Fruit fly (Drosophila melanogaster): ENCODE measurements around the gene sick.
A peak's percentile ranks its signal among the peaks of the same experiment; 100 is the strongest.

Gene sick

DNA sequence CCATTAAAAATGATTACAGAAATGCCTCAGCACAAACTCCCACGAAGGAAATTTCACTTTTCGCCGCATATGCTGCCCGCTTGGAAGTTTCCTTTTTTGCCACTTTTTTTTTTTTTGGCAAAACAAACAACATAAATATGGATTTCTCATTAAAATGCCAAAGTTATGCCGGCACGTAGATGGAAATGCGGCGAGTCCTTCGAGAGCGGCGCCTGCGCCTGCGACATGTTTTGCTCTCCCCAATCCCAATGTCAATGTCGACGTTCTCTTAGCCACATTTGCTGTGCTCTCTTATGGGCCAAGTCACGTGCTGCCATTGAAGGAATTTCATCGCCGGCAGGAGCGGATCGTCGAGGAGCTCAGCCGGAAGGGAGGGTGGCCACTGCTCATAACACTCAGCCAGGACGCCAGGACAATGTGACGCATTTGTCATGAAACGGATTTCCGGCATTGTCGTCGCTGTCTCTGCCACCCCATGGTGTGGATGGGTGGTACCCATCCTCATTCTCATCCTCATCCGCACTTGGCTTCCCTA, 13.4 kb downstream of the sick start:
- TF ChIP-seq psq (optimal IDR thresholded peaks at IDR 0.05) (no peak), CG8478 (optimal IDR thresholded peaks at IDR 0.05) (no peak), Dll (optimal IDR thresholded peaks at IDR 0.05) (no peak), EcR (GFP tag; optimal IDR thresholded peaks at IDR 0.05) (no peak), usp (GFP tag; optimal IDR thresholded peaks at IDR 0.05) (no peak), pan (optimal IDR thresholded peaks at IDR 0.05) (no peak)

DNA sequence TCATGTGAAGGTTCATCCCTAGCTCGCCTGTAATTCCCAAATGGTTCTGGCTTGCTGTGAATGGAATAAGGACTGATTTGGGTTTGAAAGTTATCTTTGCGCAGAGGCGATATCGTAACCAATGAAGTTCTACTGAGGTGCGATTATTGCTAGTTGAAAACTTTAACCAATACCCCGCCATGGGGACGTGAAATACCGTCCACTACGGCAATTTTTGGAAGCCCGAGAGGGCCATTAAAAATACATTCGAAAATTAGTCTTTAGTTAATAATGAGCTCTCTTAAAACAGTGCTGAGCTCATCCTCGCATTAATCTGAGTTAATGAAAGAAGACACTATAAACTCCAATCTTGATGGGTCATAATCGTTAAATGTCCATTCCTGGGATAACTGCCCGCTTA, 14.5 kb downstream of the sick start:
- TF ChIP-seq psq (optimal IDR thresholded peaks at IDR 0.05), result no peak
- no peak for TF ChIP-seq usp (GFP tag; optimal IDR thresholded peaks at IDR 0.05)
- TF ChIP-seq pan (optimal IDR thresholded peaks at IDR 0.05), result no peak
- no peak for TF ChIP-seq EcR (GFP tag; optimal IDR thresholded peaks at IDR 0.05)
- no peak for TF ChIP-seq CG8478 (optimal IDR thresholded peaks at IDR 0.05)
- no peak for TF ChIP-seq Dll (optimal IDR thresholded peaks at IDR 0.05)

DNA sequence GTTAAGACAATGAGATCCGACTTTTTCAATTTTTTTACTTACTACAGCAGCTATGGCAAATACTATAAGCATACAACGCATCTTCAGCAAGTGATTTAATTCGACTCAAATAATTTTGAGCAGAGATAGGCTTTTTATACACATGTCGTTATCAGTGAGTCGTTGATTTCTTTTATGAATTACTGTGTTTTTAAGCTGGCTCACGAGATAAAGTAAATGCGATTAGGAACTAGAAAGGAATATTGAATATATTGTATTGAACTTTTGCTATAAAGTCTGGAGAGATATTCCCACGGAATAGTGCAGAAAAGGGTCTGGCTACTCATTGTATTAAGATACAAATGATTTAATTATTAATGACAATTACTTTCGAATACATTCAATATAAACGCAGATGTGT, 18.3 kb downstream of the sick start, which contains the start of gene CG13962:
Gene CG13962, minus strand, starts transcription at position 101 of the 400 bp plus-strand sequence.
- TF ChIP-seq usp (GFP tag; optimal IDR thresholded peaks at IDR 0.05) (no peak), psq (optimal IDR thresholded peaks at IDR 0.05) (no peak), EcR (GFP tag; optimal IDR thresholded peaks at IDR 0.05) (no peak), Dll (optimal IDR thresholded peaks at IDR 0.05) (no peak), pan (optimal IDR thresholded peaks at IDR 0.05) (no peak), CG8478 (optimal IDR thresholded peaks at IDR 0.05) (no peak)

DNA sequence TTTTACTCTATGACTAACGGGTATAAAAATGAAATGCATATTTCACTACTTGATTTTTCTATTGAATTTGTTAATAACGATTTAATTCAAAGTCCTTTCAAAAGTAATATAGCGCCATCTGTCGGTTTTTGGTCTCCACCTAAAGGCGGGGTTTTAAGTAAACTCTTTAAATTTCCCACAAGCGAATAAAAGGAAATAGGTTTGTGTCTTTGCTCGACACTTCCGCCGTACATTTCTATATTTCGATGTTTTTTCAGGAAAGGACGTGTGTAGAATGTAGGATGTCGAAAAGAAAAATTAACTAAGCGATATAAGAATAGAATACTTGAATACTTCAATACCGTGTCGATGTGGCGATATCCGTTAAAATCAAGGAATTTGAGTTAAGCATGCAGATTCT, 21.0 kb downstream of the sick start:
- no peak for TF ChIP-seq CG8478 (optimal IDR thresholded peaks at IDR 0.05)
- no peak for TF ChIP-seq EcR (GFP tag; optimal IDR thresholded peaks at IDR 0.05)
- TF ChIP-seq usp (GFP tag; optimal IDR thresholded peaks at IDR 0.05), result no peak
- TF ChIP-seq psq (optimal IDR thresholded peaks at IDR 0.05), result no peak
- no peak for TF ChIP-seq Dll (optimal IDR thresholded peaks at IDR 0.05)
- no peak for TF ChIP-seq pan (optimal IDR thresholded peaks at IDR 0.05)

DNA sequence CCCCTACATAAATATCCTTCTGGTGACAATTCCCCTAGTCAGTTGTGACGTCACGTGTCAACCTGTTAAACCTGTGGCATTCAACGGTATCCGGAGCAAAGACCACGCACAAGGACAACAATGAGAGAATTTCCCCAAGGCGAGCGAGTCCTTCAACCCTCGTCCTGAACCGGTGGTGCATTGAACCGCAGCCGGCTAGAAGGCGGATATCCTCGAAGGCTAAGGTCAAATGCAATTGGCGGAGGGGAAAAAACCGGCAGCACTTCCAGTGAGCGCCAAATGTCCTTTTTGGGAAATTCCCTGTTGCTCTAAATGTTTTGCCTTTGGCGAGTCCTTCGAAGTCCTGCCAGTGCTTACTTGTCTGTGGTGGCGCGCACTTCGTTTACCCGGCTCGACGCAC, 23.7 kb downstream of the sick start:
- no peak for TF ChIP-seq psq (optimal IDR thresholded peaks at IDR 0.05)
- TF ChIP-seq EcR (GFP tag; optimal IDR thresholded peaks at IDR 0.05), result peak in 1 of 2 experiments; percentile 54
- no peak for TF ChIP-seq Dll (optimal IDR thresholded peaks at IDR 0.05)

DNA sequence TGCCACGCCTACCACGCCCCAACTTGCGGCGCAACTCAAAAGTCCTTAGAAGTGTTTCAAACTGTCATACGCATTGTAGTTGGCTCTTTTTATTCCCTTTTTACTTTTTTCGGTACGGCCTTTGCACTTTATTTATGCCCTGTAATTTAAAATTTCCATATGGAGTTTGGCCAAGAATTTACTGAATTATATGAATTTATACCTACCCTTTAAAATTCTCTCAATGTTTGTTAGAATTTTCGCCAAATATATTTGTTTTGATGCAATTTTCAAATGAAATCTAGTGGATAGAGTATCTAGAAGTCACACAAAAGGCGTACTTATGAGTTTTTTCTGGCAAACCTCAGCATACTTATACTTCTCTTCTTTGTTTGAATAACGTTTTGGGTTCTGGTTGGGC, 28.1 kb downstream of the sick start:
- TF ChIP-seq CG8478 (optimal IDR thresholded peaks at IDR 0.05), result no peak
- no peak for TF ChIP-seq usp (GFP tag; optimal IDR thresholded peaks at IDR 0.05)
- TF ChIP-seq psq (optimal IDR thresholded peaks at IDR 0.05), result no peak
- no peak for TF ChIP-seq pan (optimal IDR thresholded peaks at IDR 0.05)
- TF ChIP-seq Dll (optimal IDR thresholded peaks at IDR 0.05), result no peak
- no peak for TF ChIP-seq EcR (GFP tag; optimal IDR thresholded peaks at IDR 0.05)

DNA sequence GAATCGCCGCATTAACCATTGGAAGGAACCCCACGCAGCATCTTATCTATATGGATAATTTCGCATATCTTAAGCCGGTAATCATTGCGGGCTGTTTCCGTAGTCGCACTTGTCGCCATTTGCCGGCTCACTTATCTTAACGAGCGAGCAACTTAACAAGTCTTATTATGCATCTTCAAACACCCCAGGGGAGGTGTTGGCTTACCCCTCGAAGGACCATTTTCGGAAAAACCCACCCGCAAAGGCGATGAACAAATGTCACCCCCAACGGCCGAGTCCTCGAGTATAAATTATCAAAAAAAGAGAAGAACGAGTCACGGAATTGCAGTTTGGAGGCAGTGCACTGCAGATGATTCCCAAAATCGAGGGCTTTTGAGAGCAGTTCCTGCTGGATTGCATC, 33.2 kb downstream of the sick start:
- TF ChIP-seq pan (optimal IDR thresholded peaks at IDR 0.05), result no peak
- TF ChIP-seq CG8478 (optimal IDR thresholded peaks at IDR 0.05), result no peak
- TF ChIP-seq Dll (optimal IDR thresholded peaks at IDR 0.05), result no peak
- no peak for TF ChIP-seq psq (optimal IDR thresholded peaks at IDR 0.05)
- TF ChIP-seq EcR (GFP tag; optimal IDR thresholded peaks at IDR 0.05), result no peak
- no peak for TF ChIP-seq usp (GFP tag; optimal IDR thresholded peaks at IDR 0.05)

DNA sequence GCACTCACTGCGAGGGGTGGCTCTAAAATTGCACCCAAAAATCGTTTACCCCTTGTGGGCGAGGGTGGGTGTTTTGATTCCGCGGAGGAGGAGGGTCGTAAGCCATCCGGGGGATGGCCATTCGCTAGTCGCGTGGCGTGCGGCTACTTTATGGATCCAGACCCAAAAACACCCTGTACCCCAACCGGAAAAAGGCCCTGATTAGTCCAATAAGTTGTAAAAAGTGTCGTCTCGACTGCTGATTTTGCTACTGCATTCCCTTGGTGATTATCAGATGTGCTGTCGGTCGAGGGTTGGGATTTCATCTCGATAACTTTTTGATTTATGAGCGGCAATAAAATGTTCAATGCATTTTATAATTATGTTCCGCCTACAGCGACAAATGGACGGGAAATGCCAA, 35.2 kb downstream of the sick start:
- TF ChIP-seq CG8478 (optimal IDR thresholded peaks at IDR 0.05) (no peak), psq (optimal IDR thresholded peaks at IDR 0.05) (no peak), pan (optimal IDR thresholded peaks at IDR 0.05) (no peak), EcR (GFP tag; optimal IDR thresholded peaks at IDR 0.05) (no peak), Dll (optimal IDR thresholded peaks at IDR 0.05) (no peak), usp (GFP tag; optimal IDR thresholded peaks at IDR 0.05) (no peak)

DNA sequence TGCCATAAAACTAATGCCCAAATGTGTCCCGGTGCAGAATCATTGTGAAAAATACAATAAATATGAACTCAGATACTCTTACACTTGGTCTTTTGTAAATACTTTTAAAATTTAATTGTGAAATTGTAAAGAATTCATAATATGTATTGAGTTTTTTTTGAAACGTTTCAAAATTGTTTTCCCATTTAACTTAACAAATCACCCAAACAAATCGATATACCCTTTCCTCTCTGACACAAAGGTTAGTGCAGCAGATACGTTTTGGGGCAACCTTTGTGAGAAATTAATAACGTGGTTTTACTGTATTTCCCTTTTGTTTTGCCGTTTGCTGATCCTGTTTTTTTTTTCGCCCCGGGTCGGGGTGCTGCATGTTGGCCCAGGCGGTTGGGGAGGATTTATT, 39.0 kb downstream of the sick start:
- TF ChIP-seq psq (optimal IDR thresholded peaks at IDR 0.05), result no peak
- no peak for TF ChIP-seq pan (optimal IDR thresholded peaks at IDR 0.05)
- TF ChIP-seq usp (GFP tag; optimal IDR thresholded peaks at IDR 0.05), result no peak
- TF ChIP-seq CG8478 (optimal IDR thresholded peaks at IDR 0.05), result no peak
- TF ChIP-seq Dll (optimal IDR thresholded peaks at IDR 0.05), result no peak
- no peak for TF ChIP-seq EcR (GFP tag; optimal IDR thresholded peaks at IDR 0.05)

DNA sequence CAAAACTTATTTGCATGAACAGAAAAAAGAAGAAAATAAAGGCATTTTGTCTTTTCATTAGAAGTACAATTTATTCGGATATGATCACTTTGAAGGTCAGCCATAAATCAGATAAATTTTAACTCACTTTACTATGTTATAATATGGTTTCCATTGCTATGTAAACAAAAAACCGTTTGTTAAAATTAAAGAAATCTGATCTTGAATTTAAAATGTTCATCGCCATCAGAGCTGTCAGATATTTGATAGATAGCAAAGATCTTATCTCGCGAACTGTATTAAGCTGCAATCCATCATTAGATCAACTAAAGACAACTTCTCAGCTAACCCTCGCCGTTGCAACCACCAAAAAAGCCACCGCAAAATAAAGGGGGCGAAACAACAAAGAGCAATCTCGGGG, 40.1 kb downstream of the sick start:
- TF ChIP-seq Dll (optimal IDR thresholded peaks at IDR 0.05), result no peak
- no peak for TF ChIP-seq usp (GFP tag; optimal IDR thresholded peaks at IDR 0.05)
- no peak for TF ChIP-seq pan (optimal IDR thresholded peaks at IDR 0.05)
- TF ChIP-seq EcR (GFP tag; optimal IDR thresholded peaks at IDR 0.05), result no peak
- no peak for TF ChIP-seq psq (optimal IDR thresholded peaks at IDR 0.05)
- no peak for TF ChIP-seq CG8478 (optimal IDR thresholded peaks at IDR 0.05)

DNA sequence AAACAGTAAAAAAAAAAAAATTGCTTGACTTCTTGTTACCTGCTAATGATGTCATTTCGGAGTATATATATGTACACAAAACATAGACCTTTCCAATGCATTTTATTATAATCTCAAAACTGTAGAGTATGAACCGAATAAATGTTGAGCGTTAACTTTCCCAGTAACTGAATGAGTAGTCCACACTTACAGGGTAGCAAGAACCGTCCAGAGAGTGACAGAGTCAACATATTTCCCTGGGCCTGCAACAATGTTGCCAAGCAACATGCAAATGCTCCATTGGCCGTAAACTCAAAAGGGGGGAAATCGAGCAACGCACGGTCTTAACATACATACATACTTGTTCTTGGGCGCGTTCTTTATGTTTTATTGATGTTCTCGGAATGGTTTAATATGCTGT, 50.1 kb downstream of the sick start:
- TF ChIP-seq Dll (optimal IDR thresholded peaks at IDR 0.05) (no peak), CG8478 (optimal IDR thresholded peaks at IDR 0.05) (no peak), pan (optimal IDR thresholded peaks at IDR 0.05) (no peak), usp (GFP tag; optimal IDR thresholded peaks at IDR 0.05) (no peak), EcR (GFP tag; optimal IDR thresholded peaks at IDR 0.05) (no peak), psq (optimal IDR thresholded peaks at IDR 0.05) (no peak)

DNA sequence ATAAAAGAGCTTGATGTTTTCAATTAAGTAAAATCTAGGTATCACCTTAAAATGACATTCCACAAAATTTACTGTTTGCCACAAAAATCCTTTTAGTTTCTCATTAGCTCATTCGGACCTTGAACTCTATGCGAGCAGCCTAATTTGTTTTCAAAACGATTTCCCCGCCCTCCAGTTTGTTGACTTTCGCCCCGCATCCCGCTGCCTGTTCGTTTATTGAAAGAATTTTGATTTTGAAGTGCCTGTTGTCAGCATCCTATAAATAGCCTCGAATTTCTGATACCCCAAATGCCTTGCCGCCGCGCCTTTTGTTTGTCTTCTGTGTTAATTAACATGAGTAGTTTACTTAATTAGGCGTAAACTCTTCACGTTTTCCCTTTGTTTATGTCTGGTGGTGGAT, 51.4 kb downstream of the sick start:
- TF ChIP-seq EcR (GFP tag; optimal IDR thresholded peaks at IDR 0.05) (no peak), CG8478 (optimal IDR thresholded peaks at IDR 0.05) (no peak), psq (optimal IDR thresholded peaks at IDR 0.05) (no peak), Dll (optimal IDR thresholded peaks at IDR 0.05) (no peak), pan (optimal IDR thresholded peaks at IDR 0.05) (no peak), usp (GFP tag; optimal IDR thresholded peaks at IDR 0.05) (no peak)

DNA sequence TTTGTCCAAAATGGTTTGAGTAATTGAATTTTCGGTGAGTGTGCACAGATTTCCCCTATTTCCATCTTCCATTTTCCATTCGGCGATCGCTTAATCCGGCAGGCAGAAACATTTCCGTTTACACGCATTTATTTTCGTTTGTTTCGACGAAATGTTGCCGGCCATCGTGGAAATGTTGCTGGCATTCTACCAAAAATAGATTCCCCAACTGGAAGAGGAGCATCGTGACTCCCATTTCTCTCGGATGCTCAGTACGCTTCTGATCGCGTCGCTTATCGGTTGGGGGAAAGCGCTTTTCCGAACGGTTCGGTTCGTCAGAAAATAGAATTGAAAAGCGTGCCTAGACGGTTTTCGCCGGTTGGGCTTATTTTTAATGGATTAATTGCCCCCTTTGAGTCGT, 53.6 kb downstream of the sick start:
- TF ChIP-seq usp (GFP tag; optimal IDR thresholded peaks at IDR 0.05) (no peak), EcR (GFP tag; optimal IDR thresholded peaks at IDR 0.05) (no peak), Dll (optimal IDR thresholded peaks at IDR 0.05) (no peak), CG8478 (optimal IDR thresholded peaks at IDR 0.05) (no peak), pan (optimal IDR thresholded peaks at IDR 0.05) (no peak), psq (optimal IDR thresholded peaks at IDR 0.05) (no peak)

Measured in whole organism.